Worm (Caenorhabditis elegans) whole organism, L4/young adult: ENCODE data around the gene H28G03.2.

ENCODE experiments used
- W03F9.2 ChIP-seq: fragments of 150-350 bp; optimal IDR thresholded peaks from 2 replicates; lab custom pipeline; 2014; ENCODE audit warnings: missing biosample characterization, missing genetic modification characterization
- dao-5 ChIP-seq: sonication (generic microtip); optimal IDR thresholded peaks from 2 replicates; lab custom pipeline; 2016; ENCODE audit warnings: missing genotype, missing genetic modification characterization, moderate library complexity, missing compliant biosample characterization
- him-1 ChIP-seq: sonication (generic microtip); optimal IDR thresholded peaks from 2 replicates; lab custom pipeline; 2016; ENCODE audit warnings: missing genotype, missing genetic modification reagents, missing genetic modification characterization, missing compliant biosample characterization

ce11 chrX:5238246-5238645, 32.7 kb downstream of the H28G03.2 start:
- no peak for TF ChIP-seq W03F9.2 (tag; lab: Kevin White, UChicago)
- no peak for TF ChIP-seq him-1 (tag; lab: Kevin White, UChicago)
- TF ChIP-seq dao-5 (tag; lab: Kevin White, UChicago), result no peak
